Fruit fly (Drosophila melanogaster) whole organism, embryonic: Measurements from ENCODE around the gene CG12560.

ENCODE experiments used
- B-H2 ChIP-seq: fragments of 200-800 bp; sonication (Bioruptor generic); optimal IDR thresholded peaks from 2 replicates; lab custom pipeline; 2018; ENCODE audit warnings: missing biosample characterization, mild to moderate bottlenecking, missing genetic modification characterization
- CG11398 ChIP-seq: fragments of 200-800 bp; sonication (Bioruptor generic); optimal IDR thresholded peaks from 2 replicates; lab custom pipeline; 2016; ENCODE audit warnings: missing biosample characterization, missing genetic modification characterization
- CG11560 ChIP-seq: fragments of 200-800 bp; sonication (Bioruptor generic); IDR thresholded peaks from 3 replicates; pipeline ENCODE4 v1.3.6; 2022; ENCODE audit warnings: missing biosample characterization, missing genetic modification characterization
- CG12071 ChIP-seq: fragments of 200-800 bp; sonication (Bioruptor generic); optimal IDR thresholded peaks from 3 replicates; lab custom pipeline; 2018; ENCODE audit warnings: missing biosample characterization, mild to moderate bottlenecking, missing genetic modification characterization
- CG12942 ChIP-seq: fragments of 200-800 bp; sonication (Bioruptor generic); optimal IDR thresholded peaks from 3 replicates; lab custom pipeline; 2016; ENCODE audit warnings: missing biosample characterization, missing genetic modification characterization
- CG14710 ChIP-seq: fragments of 200-800 bp; sonication (Bioruptor generic); optimal IDR thresholded peaks from 3 replicates; lab custom pipeline; 2019; ENCODE audit warnings: missing biosample characterization, mild to moderate bottlenecking, missing genetic modification characterization, moderate library complexity
- CG14965 ChIP-seq: fragments of 200-800 bp; sonication (Bioruptor generic); optimal IDR thresholded peaks from 2 replicates; lab custom pipeline; 2016; ENCODE audit warnings: missing biosample characterization, missing genetic modification characterization, borderline replicate concordance
- CG15011 ChIP-seq: fragments of 200-800 bp; sonication (Bioruptor generic); optimal IDR thresholded peaks from 3 replicates; lab custom pipeline; 2018; ENCODE audit warnings: missing biosample characterization, mild to moderate bottlenecking, missing genetic modification characterization
- CG15073 ChIP-seq: fragments of 200-800 bp; sonication (Bioruptor generic); optimal IDR thresholded peaks from 2 replicates; lab custom pipeline; 2016; ENCODE audit warnings: missing biosample characterization, missing genetic modification characterization
- CG1603 ChIP-seq: fragments of 200-800 bp; sonication (Bioruptor generic); optimal IDR thresholded peaks from 2 replicates; lab custom pipeline; 2019; ENCODE audit warnings: missing biosample characterization, mild to moderate bottlenecking, missing genetic modification characterization, moderate library complexity
- CG16863 ChIP-seq: fragments of 200-800 bp; sonication (Bioruptor generic); optimal IDR thresholded peaks from 3 replicates; lab custom pipeline; 2016; ENCODE audit warnings: missing biosample characterization, missing genetic modification characterization
- CG17568 ChIP-seq: fragments of 200-800 bp; sonication (Bioruptor generic); optimal IDR thresholded peaks from 2 replicates; lab custom pipeline; 2018; ENCODE audit warnings: missing biosample characterization, mild to moderate bottlenecking, missing genetic modification characterization, moderate library complexity
- CG17802 ChIP-seq: fragments of 200-800 bp; sonication (Bioruptor generic); optimal IDR thresholded peaks from 2 replicates; lab custom pipeline; 2018; ENCODE audit warnings: missing biosample characterization, mild to moderate bottlenecking, missing genetic modification characterization, moderate library complexity
- CG2129 ChIP-seq: fragments of 200-800 bp; sonication (Bioruptor generic); IDR thresholded peaks from 2 replicates; pipeline ENCODE4 v1.3.6; 2022; ENCODE audit warnings: missing biosample characterization, missing genetic modification characterization; ENCODE audit not compliant: partially characterized antibody
- CG2678 ChIP-seq: fragments of 200-800 bp; sonication (Bioruptor generic); optimal IDR thresholded peaks from 3 replicates; lab custom pipeline; 2019; ENCODE audit warnings: missing biosample characterization, mild to moderate bottlenecking, missing genetic modification characterization, moderate library complexity
- CG31441 ChIP-seq: fragments of 200-800 bp; sonication (Bioruptor generic); IDR thresholded peaks from 2 replicates; pipeline ENCODE4 v1.3.6; 2022; ENCODE audit warnings: missing biosample characterization, missing genetic modification characterization
- CG3726 ChIP-seq: fragments of 200-800 bp; sonication (Bioruptor generic); IDR thresholded peaks from 3 replicates; pipeline ENCODE4, ENCODE4 v1.3.6; 2022; ENCODE audit warnings: missing biosample characterization, missing genetic modification characterization
- CG43689 ChIP-seq: fragments of 200-800 bp; sonication (Bioruptor generic); IDR thresholded peaks from 2 replicates; pipeline ENCODE4 v1.3.6; 2022; ENCODE audit warnings: missing biosample characterization, missing genetic modification characterization
- CG6854 ChIP-seq: fragments of 200-800 bp; sonication (Bioruptor generic); optimal IDR thresholded peaks from 3 replicates; lab custom pipeline; 2017; ENCODE audit warnings: missing biosample characterization, mild to moderate bottlenecking, missing genetic modification characterization
- CG7271 ChIP-seq: fragments of 200-800 bp; sonication (Bioruptor generic); optimal IDR thresholded peaks from 2 replicates; lab custom pipeline; 2018; ENCODE audit warnings: missing biosample characterization, mild to moderate bottlenecking, missing genetic modification characterization, moderate library complexity
- CG7745 ChIP-seq: fragments of 200-800 bp; sonication (Bioruptor generic); optimal IDR thresholded peaks from 2 replicates; lab custom pipeline; 2018; ENCODE audit warnings: missing biosample characterization, mild to moderate bottlenecking, missing genetic modification characterization, moderate library complexity
- CG8290 ChIP-seq, 3 experiments: fragments of 200-800 bp; sonication (Bioruptor generic); optimal IDR thresholded peaks; 2 replicates each; lab custom pipeline; 2016 to 2019; ENCODE audit warnings: missing biosample characterization in 3 of 3, missing genetic modification characterization in 3 of 3, mild to moderate bottlenecking in 2 of 3, moderate library complexity in 1 of 3
- CG9609 ChIP-seq: fragments of 200-800 bp; sonication (Bioruptor generic); optimal IDR thresholded peaks from 3 replicates; lab custom pipeline; 2016; ENCODE audit warnings: missing biosample characterization, missing genetic modification characterization
- CoRest ChIP-seq: fragments of 200-800 bp; sonication (Bioruptor generic); optimal IDR thresholded peaks from 3 replicates; lab custom pipeline; 2018; ENCODE audit warnings: missing biosample characterization, mild to moderate bottlenecking, missing genetic modification characterization, moderate library complexity
- Hmr ChIP-seq: fragments of 200-800 bp; sonication (Bioruptor generic); optimal IDR thresholded peaks from 3 replicates; lab custom pipeline; 2017; ENCODE audit warnings: mild to moderate bottlenecking, missing biosample characterization, missing genetic modification reagents, missing genetic modification characterization
- Hr39 ChIP-seq: fragments of >200 bp; optimal IDR thresholded peaks from 2 replicates; lab custom pipeline; 2017
- Hsf ChIP-seq: fragments of 200-800 bp; sonication (Bioruptor generic); optimal IDR thresholded peaks from 3 replicates; lab custom pipeline; 2016; ENCODE audit warnings: missing biosample characterization, missing genetic modification characterization
- MESR4 ChIP-seq: fragments of 200-800 bp; sonication (Bioruptor generic); optimal IDR thresholded peaks from 2 replicates; lab custom pipeline; 2018; ENCODE audit warnings: missing biosample characterization, mild to moderate bottlenecking, missing genetic modification characterization, moderate library complexity
- Sin3A ChIP-seq: fragments of >200 bp; optimal IDR thresholded peaks from 2 replicates; lab custom pipeline; 2018
- TFAM ChIP-seq: fragments of 200-800 bp; sonication (Bioruptor generic); optimal IDR thresholded peaks from 2 replicates; lab custom pipeline; 2017; ENCODE audit warnings: missing biosample characterization, missing genetic modification characterization, inconsistent platforms
- Taf1 ChIP-seq: fragments of 200-800 bp; sonication (Bioruptor generic); IDR thresholded peaks from 2 replicates; pipeline ENCODE4 v1.3.6; 2022; ENCODE audit warnings: missing biosample characterization, missing genetic modification characterization
- chif ChIP-seq, 2 experiments: fragments of 200-800 bp; sonication (Bioruptor generic); optimal IDR thresholded peaks; 3 replicates each; lab custom pipeline; 2016; ENCODE audit warnings: missing biosample characterization in 2 of 2, missing genetic modification characterization in 2 of 2
- chinmo ChIP-seq: fragments of 200-800 bp; sonication (Bioruptor generic); IDR thresholded peaks from 4 replicates; pipeline ENCODE4 v1.3.6; 2022; ENCODE audit warnings: missing biosample characterization, missing genetic modification characterization; ENCODE audit not compliant: partially characterized antibody
- da ChIP-seq: fragments of 200-800 bp; sonication (Bioruptor generic); optimal IDR thresholded peaks from 2 replicates; lab custom pipeline; 2016; ENCODE audit warnings: missing biosample characterization, missing genetic modification characterization
- exex ChIP-seq: fragments of 200-800 bp; sonication (Bioruptor generic); optimal IDR thresholded peaks from 4 replicates; lab custom pipeline; 2018; ENCODE audit warnings: missing biosample characterization, mild to moderate bottlenecking, missing genetic modification characterization, moderate library complexity
- fru ChIP-seq: fragments of >200 bp; optimal IDR thresholded peaks from 2 replicates; lab custom pipeline; 2017
- grn ChIP-seq: fragments of 200-800 bp; sonication (Bioruptor generic); optimal IDR thresholded peaks from 3 replicates; lab custom pipeline; 2017; ENCODE audit warnings: missing biosample characterization, missing genetic modification characterization
- gt ChIP-seq: fragments of 200-800 bp; sonication (Bioruptor generic); IDR thresholded peaks from 2 replicates; pipeline ENCODE4 v1.3.6; 2022; ENCODE audit warnings: missing biosample characterization, missing genetic modification characterization
- hb ChIP-seq: fragments of 200-800 bp; sonication (Bioruptor generic); IDR thresholded peaks from 3 replicates; pipeline ENCODE4 v1.3.6; 2022; ENCODE audit warnings: missing biosample characterization, missing genetic modification characterization; ENCODE audit not compliant: partially characterized antibody
- her ChIP-seq: fragments of 200-800 bp; sonication (Bioruptor generic); optimal IDR thresholded peaks from 2 replicates; lab custom pipeline; 2016; ENCODE audit warnings: missing biosample characterization, missing genetic modification characterization
- lab ChIP-seq: fragments of 200-800 bp; sonication (Bioruptor generic); optimal IDR thresholded peaks from 3 replicates; lab custom pipeline; 2017; ENCODE audit warnings: missing biosample characterization, missing genetic modification characterization, mild to moderate bottlenecking, moderate library complexity, missing genetic modification reagents
- mirr ChIP-seq: fragments of 200-800 bp; sonication (Bioruptor generic); optimal IDR thresholded peaks from 3 replicates; lab custom pipeline; 2018; ENCODE audit warnings: missing biosample characterization, mild to moderate bottlenecking, missing genetic modification characterization
- p53 ChIP-seq: fragments of 200-800 bp; sonication (Bioruptor generic); optimal IDR thresholded peaks from 2 replicates; lab custom pipeline; 2016; ENCODE audit warnings: missing biosample characterization, missing genetic modification characterization
- psq ChIP-seq: fragments of 200-800 bp; sonication (Bioruptor generic); optimal IDR thresholded peaks from 2 replicates; lab custom pipeline; 2017; ENCODE audit warnings: missing biosample characterization, missing genetic modification characterization
- pzg ChIP-seq: fragments of 200-800 bp; sonication (Bioruptor generic); optimal IDR thresholded peaks from 3 replicates; lab custom pipeline; 2018; ENCODE audit warnings: missing biosample characterization, mild to moderate bottlenecking, missing genetic modification characterization, moderate library complexity
- schlank ChIP-seq: fragments of 200-800 bp; sonication (Bioruptor generic); optimal IDR thresholded peaks from 2 replicates; lab custom pipeline; 2018; ENCODE audit warnings: missing biosample characterization, mild to moderate bottlenecking, missing genetic modification characterization
- sd ChIP-seq: fragments of 200-800 bp; sonication (Bioruptor generic); optimal IDR thresholded peaks from 3 replicates; lab custom pipeline; 2018; ENCODE audit warnings: missing biosample characterization, mild to moderate bottlenecking, missing genetic modification characterization, moderate library complexity
- slbo ChIP-seq: fragments of 200-800 bp; sonication (Bioruptor generic); IDR thresholded peaks from 2 replicates; pipeline ENCODE4 v1.3.6; 2022; ENCODE audit warnings: missing biosample characterization, missing genetic modification characterization
- sna ChIP-seq: fragments of 200-800 bp; sonication (Bioruptor generic); IDR thresholded peaks from 2 replicates; pipeline ENCODE4 v1.3.6; 2022; ENCODE audit warnings: missing biosample characterization, missing genetic modification characterization; ENCODE audit not compliant: partially characterized antibody
- stc ChIP-seq: fragments of 200-800 bp; sonication (Bioruptor generic); IDR thresholded peaks from 2 replicates; pipeline ENCODE4 v1.3.6; 2022; ENCODE audit warnings: missing biosample characterization, missing genetic modification characterization
- yki ChIP-seq: fragments of >200 bp; optimal IDR thresholded peaks from 3 replicates; lab custom pipeline; 2018

CG12560 gene

DNA sequence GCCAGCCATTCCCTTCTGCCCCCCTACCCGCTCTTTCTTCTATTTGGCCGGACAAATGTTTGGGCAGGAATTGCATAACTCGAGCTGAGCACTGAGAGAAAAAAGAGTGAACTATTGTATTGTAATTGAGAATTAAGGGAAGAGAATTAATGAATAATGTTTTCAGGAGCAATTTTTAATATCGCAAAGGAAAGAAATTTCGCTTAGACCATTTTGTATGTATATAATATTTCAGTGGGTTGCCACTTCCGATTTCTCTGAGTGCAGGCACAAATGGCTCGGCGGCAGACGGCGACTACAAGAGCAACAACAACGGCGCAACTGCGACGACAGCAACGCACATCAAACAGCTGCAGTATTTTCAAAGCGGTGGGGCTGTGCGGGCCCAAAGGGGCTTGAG, 44.7 kb downstream of the CG12560 start (continued):
- TF ChIP-seq CG43689 (GFP tag; lab: Robert Waterston, UW) (peak; percentile 65), slbo (GFP tag; lab: Robert Waterston, UW) (peak; percentile 81), exex (tag; lab: Kevin White, UChicago) (no peak), hb (GFP tag; lab: Robert Waterston, UW) (no peak), schlank (tag; lab: Kevin White, UChicago) (no peak), CG9609 (GFP tag; lab: Kevin White, UChicago) (peak; percentile 51), CG7745 (tag; lab: Kevin White, UChicago) (no peak), Hmr (peak; percentile 56), B-H2 (GFP tag; lab: Kevin White, UChicago) (no peak), Taf1 (peak; percentile 29; the same call in 1 of the 2 replicates), CG15011 (GFP tag; lab: Kevin White, UChicago) (peak; percentile 0), CG17802 (peak; percentile 8), CG31441 (GFP tag; lab: Robert Waterston, UW) (peak; percentile 70), TFAM (GFP tag; lab: Kevin White, UChicago) (no peak), psq (GFP tag; lab: Kevin White, UChicago) (peak; percentile 21), CoRest (tag; lab: Kevin White, UChicago) (peak; percentile 72), da (peak; percentile 31), CG14965 (GFP tag; lab: Kevin White, UChicago) (no peak), lab (GFP tag; lab: Kevin White, UChicago) (peak; percentile 76), chif (GFP tag; optimal IDR thresholded peaks at IDR 0.05; lab: Kevin White, UChicago) (peak; percentile 69 to 80), sd (tag; lab: Kevin White, UChicago) (no peak), CG2678 (tag; lab: Kevin White, UChicago) (peak; percentile 64), Hsf (GFP tag; lab: Kevin White, UChicago) (peak; percentile 71), CG1603 (tag; lab: Kevin White, UChicago) (peak; percentile 90), gt (GFP tag; lab: Robert Waterston, UW) (no peak), CG16863 (peak; percentile 69), grn (GFP tag; lab: Kevin White, UChicago) (no peak), CG6854 (no peak), chinmo (GFP tag; lab: Robert Waterston, UW) (no peak), CG12942 (GFP tag; lab: Kevin White, UChicago) (peak; percentile 72), CG11560 (tag; lab: Robert Waterston, UW) (peak; percentile 48; the same call in 2 of the 3 replicates), CG2129 (GFP tag; lab: Robert Waterston, UW) (no peak), stc (peak; percentile 83), CG7271 (no peak), pzg (no peak), MESR4 (no peak), yki (no peak), CG3726 (GFP tag; lab: Robert Waterston, UW) (peak; percentile 67; the same call in 2 of the 3 replicates), CG15073 (no peak), p53 (GFP tag; lab: Kevin White, UChicago) (peak; percentile 8), CG12071 (peak; percentile 30), CG14710 (tag; lab: Kevin White, UChicago) (peak; percentile 10), her (no peak), fru (no peak), CG11398 (GFP tag; lab: Kevin White, UChicago) (peak; percentile 65), CG17568 (GFP tag; lab: Kevin White, UChicago) (peak; percentile 53), Hr39 (lab: Kevin White, UChicago) (no peak), CG8290 (GFP tag; optimal IDR thresholded peaks at IDR 0.05; lab: Kevin White, UChicago) (no peak), CG8290 (tag; optimal IDR thresholded peaks at IDR 0.05; lab: Kevin White, UChicago) (peak in 1 of 2 experiments; percentile 69), sna (GFP tag; lab: Robert Waterston, UW) (no peak), Sin3A (lab: Kevin White, UChicago) (no peak), mirr (GFP tag; lab: Kevin White, UChicago) (no peak)
